Worm (Caenorhabditis elegans) whole organism, dauer: ENCODE results near the gene tsn-1.
"Not testable (repeated sequence)": the region's sequence is repeated elsewhere in the genome, so short reads cannot be mapped to it uniquely, and the experiment has no call there.

Experiments
- unc-62 ChIP-seq: sonication (generic microtip); optimal IDR thresholded peaks from 2 replicates; lab custom pipeline; 2017; ENCODE audit warnings: missing biosample characterization, missing genetic modification reagents, missing genetic modification characterization

Gene tsn-1

ce11 chrII:4686941-4687340 is 19.7 kb upstream of the tsn-1 start, which contains the start of gene sre-39:
Gene sre-39 (plus strand): TSS chrII:4687241.
- TF ChIP-seq unc-62 (GFP tag; lab: Kevin White, UChicago) = no peak

ce11 chrII:4689477-4689876 is 17.1 kb upstream of the tsn-1 start, which contains the start of gene F10G7.12:
Gene F10G7.12 (plus strand): TSS chrII:4689777.
- TF ChIP-seq unc-62 (GFP tag; lab: Kevin White, UChicago) = no peak

- no peak for TF ChIP-seq unc-62 (GFP tag; lab: Kevin White, UChicago)
Observed at ce11 chrII:4693129-4693528, 13.5 kb upstream of the tsn-1 start, which contains the start of gene F10G7.5. Gene F10G7.5 (plus strand): TSS chrII:4693414.

DNA sequence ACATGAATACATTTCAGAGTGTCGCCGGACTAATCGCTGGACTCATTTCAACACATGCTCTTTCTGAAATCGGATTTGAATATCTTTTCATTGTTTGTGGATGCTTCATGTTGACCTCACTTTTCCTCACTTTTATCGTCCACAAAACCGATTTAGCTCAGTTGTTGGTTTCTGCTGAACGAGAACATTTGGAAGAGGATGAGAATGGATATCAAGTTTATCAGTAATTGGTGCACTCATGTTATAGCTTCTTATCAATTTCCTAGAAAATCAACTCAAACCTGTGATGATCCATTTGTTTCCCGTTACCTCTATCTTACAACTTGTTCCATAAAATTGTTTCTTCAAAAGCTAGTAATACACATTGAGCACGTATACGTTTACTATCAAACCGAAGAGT is 10.6 kb upstream of the tsn-1 start:
- no peak for TF ChIP-seq unc-62 (GFP tag; lab: Kevin White, UChicago)

ce11 chrII:4698266-4698771 is 8.3 kb upstream of the tsn-1 start, which contains the start of the genes rpn-5 and scc-1:
Gene rpn-5 (minus strand): TSS chrII:4698427.
Gene scc-1 (plus strand): TSS chrII:4698721.
- TF ChIP-seq unc-62 (GFP tag; lab: Kevin White, UChicago) = no peak

ce11 chrII:4701482-4702119 is 5.0 kb upstream of the tsn-1 start, which contains the start of gene unc-85:
Gene unc-85 (plus strand): TSS chrII:4702069.
- TF ChIP-seq unc-62 (GFP tag; lab: Kevin White, UChicago) = not testable (repeated sequence)

DNA sequence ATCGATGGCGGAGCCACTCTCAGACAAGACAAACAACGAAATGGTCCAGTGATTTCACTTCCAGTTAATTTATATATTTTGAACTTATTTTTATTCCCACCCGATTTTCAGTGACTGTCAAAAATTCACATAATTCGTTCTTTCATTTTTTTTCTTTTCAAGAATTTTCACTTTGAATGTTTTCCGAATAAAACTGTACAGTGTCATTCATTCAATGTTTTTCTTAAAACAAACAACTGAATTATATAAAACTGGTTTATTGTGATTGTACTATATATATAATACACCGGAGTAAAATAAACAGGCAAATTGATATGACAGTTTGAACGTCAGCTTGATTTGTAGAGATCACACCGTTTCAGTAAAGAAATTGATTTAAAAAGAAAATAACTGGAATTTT is 3.6 kb upstream of the tsn-1 start:
- no peak for TF ChIP-seq unc-62 (GFP tag; lab: Kevin White, UChicago)

DNA sequence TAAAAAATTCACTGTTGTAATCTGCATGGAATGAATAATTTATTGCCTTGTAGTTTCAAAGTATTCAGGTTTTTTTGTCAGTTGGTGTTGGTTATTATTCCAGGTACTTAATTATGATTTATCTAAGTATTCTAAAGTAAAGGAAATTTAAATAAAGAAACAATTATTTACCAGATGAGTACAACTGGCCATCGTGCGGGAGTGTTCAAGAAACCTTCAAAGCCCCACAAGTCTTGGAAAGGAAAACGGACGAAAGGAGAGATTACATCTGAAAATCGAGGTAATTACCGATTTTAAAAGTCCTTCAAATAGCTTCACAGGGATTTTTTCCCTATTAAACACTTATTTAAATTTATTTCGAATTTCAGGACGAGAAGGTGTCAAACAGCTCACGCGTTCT is 3.5 kb downstream of the tsn-1 start, which contains the start of gene tag-151:
Gene tag-151 (plus strand): TSS at position 158 of the 400 bp plus-strand sequence.
- no peak for TF ChIP-seq unc-62 (GFP tag; lab: Kevin White, UChicago)

ce11 chrII:4710813-4711212 is 4.2 kb downstream of the tsn-1 start:
- TF ChIP-seq unc-62 (GFP tag; lab: Kevin White, UChicago) = no peak

ce11 chrII:4715676-4716075 is 9.1 kb downstream of the tsn-1 start, which contains the start of gene F41C3.8:
Gene F41C3.8 (plus strand): TSS chrII:4716046.
- TF ChIP-seq unc-62 (GFP tag; lab: Kevin White, UChicago) = no peak

DNA sequence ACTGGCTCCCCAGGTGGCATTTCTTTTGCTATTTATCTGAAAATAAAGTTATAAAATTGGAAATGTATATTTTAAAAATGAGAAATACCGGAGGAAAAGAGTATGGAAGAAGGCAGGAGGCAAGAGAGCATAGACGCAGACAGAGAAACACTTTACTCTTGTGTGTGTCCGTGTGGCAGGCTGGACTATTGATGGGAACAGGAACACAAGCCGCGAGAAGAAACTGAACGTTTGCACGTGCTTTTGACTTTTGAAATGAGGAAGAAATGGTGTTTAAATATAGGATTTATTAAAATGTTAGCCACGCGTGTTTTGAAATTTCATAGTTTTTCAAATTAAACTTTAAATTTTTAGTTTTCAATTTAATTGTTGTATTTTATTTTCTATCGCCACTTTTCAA is 19.5 kb downstream of the tsn-1 start, which contains the start of gene F10G7.10:
Gene F10G7.10 (minus strand): TSS at position 145 of the 400 bp plus-strand sequence.
- no peak for TF ChIP-seq unc-62 (GFP tag; lab: Kevin White, UChicago)

DNA sequence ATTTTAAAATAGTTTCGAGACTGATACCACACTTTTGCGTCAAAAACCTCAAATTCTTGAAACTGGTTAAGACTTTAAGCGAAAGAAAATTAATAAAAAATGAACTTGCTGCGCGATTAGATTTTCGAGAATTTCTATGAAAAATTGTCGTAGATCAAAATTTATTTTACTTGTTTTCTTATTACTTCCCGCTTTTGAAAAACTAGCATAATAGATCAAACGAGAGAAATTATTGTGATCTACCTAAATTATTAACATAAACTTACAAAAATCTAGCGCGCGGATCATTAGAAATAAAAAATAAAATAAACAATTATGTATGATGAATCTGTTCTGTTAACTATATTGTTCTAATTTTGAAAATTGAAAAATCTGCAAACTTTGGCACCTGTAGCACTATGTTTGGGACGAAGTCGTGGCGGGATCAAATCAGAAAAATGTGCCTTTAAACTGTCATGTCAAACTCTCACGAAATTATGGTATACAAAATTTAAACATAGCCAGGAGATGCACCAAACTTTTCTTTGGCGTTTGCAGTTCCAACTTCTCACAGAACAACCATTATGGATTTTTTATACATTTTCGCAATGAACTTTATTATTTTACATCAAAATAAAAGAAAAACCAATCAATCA is 20.2 kb downstream of the tsn-1 start:
- no peak for TF ChIP-seq unc-62 (GFP tag; lab: Kevin White, UChicago)

ce11 chrII:4727769-4728168 is 21.1 kb downstream of the tsn-1 start, which contains the start of gene ttr-41:
Gene ttr-41 (minus strand): TSS chrII:4727869.
- TF ChIP-seq unc-62 (GFP tag; lab: Kevin White, UChicago) = no peak

DNA sequence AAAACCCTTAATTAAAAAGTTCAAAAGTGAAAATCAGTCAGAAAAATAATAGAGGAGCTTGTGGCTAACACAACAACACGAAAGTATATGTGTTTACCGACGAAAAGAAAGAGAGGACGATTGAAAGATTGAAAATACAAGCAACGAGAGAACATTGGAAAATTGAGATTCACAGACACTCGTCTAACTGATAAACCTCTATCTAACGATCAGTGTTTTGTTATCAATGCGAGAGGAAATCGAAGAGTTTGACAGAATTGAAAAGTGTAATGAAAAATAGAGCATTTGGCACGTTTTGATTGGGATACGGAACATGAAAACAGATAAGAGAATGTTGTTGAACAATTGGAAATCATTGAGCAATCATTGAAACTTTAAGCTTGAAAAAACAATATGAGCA is 22.1 kb downstream of the tsn-1 start:
- no peak for TF ChIP-seq unc-62 (GFP tag; lab: Kevin White, UChicago)

ce11 chrII:4729733-4730132 is 23.1 kb downstream of the tsn-1 start, which contains the start of gene F41C3.7:
Gene F41C3.7 (plus strand): TSS chrII:4730033.
- no peak for TF ChIP-seq unc-62 (GFP tag; lab: Kevin White, UChicago)

DNA sequence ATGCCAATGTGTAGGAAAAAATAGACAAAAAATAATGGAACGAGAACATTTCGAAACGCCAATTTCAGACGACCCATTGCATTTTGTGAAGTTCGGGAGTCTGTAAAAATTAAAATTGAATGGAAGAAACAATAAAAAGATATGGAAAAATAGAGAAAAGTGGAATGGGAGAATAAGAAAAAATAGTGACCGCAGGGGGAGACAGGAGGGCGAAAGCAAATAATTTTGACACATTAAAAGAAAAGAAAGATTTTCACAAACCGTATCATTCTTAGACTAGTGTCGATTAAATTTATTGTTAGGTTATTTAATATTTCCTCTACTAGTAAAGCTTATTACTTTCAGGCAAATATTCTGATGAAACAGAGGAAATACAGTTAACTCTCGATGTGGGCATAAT is 27.2 kb downstream of the tsn-1 start, which contains the start of gene F41C3.11:
Gene F41C3.11 (minus strand): TSS at position 101 of the 400 bp plus-strand sequence.
- TF ChIP-seq unc-62 (GFP tag; lab: Kevin White, UChicago) = no peak
